Fruit fly (Drosophila melanogaster) whole organism, pupa: ENCODE results near the gene DAAM.

ENCODE experiments used
- CG12605 ChIP-seq: fragments of 200-800 bp; sonication (Bioruptor generic); IDR thresholded peaks from 2 replicates; pipeline ENCODE4 v1.3.6; 2022; ENCODE audit warnings: missing biosample characterization, missing genetic modification characterization
- CG15710 ChIP-seq: fragments of 200-800 bp; sonication (Bioruptor generic); optimal IDR thresholded peaks from 2 replicates; lab custom pipeline; 2018; ENCODE audit warnings: missing biosample characterization, mild to moderate bottlenecking, missing genetic modification characterization, moderate library complexity
- CG17806 ChIP-seq: fragments of 200-800 bp; sonication (Bioruptor generic); optimal IDR thresholded peaks from 2 replicates; lab custom pipeline; 2018; ENCODE audit warnings: missing biosample characterization, mild to moderate bottlenecking, missing genetic modification characterization, moderate library complexity
- CG32121 ChIP-seq: fragments of 200-800 bp; sonication (Bioruptor generic); IDR thresholded peaks from 2 replicates; pipeline ENCODE4 v1.3.6; 2022; ENCODE audit warnings: missing biosample characterization, missing genetic modification characterization
- CG8159 ChIP-seq: fragments of 200-800 bp; sonication (Bioruptor generic); optimal IDR thresholded peaks from 3 replicates; lab custom pipeline; 2018; ENCODE audit warnings: missing biosample characterization, mild to moderate bottlenecking, missing genetic modification characterization, moderate library complexity
- CG9948 ChIP-seq: fragments of 200-800 bp; sonication (Bioruptor generic); optimal IDR thresholded peaks from 2 replicates; lab custom pipeline; 2018; ENCODE audit warnings: missing biosample characterization, mild to moderate bottlenecking, missing genetic modification characterization, moderate library complexity
- EcR ChIP-seq: fragments of 200-800 bp; sonication (Bioruptor generic); optimal IDR thresholded peaks from 3 replicates; lab custom pipeline; 2019; ENCODE audit warnings: missing biosample characterization, missing genetic modification characterization, mild to moderate bottlenecking, moderate library complexity, missing genetic modification reagents
- Pif1A ChIP-seq: fragments of 200-800 bp; sonication (Bioruptor generic); optimal IDR thresholded peaks from 3 replicates; lab custom pipeline; 2016; ENCODE audit warnings: missing biosample characterization, missing genetic modification characterization
- Pif1B ChIP-seq: fragments of 200-800 bp; sonication (Bioruptor generic); optimal IDR thresholded peaks from 3 replicates; lab custom pipeline; 2016; ENCODE audit warnings: missing biosample characterization, missing genetic modification characterization
- Snoo ChIP-seq: fragments of 200-800 bp; sonication (Bioruptor generic); optimal IDR thresholded peaks from 3 replicates; lab custom pipeline; 2017; ENCODE audit warnings: missing biosample characterization, mild to moderate bottlenecking, missing genetic modification characterization, inconsistent platforms
- fd96Ca ChIP-seq: fragments of 200-800 bp; sonication (Bioruptor generic); IDR thresholded peaks from 3 replicates; pipeline ENCODE4 v1.3.6; 2022; ENCODE audit warnings: missing biosample characterization, missing genetic modification characterization

dm6 chrX:1349255-1349654, 27.1 kb upstream of the DAAM start, which contains the start of gene MTPAP:
- TF ChIP-seq CG8159 (tag; lab: Kevin White, UChicago) (no peak), CG17806 (tag; lab: Kevin White, UChicago) (no peak), EcR (no peak), CG9948 (no peak), CG32121 (no peak), Snoo (tag; lab: Kevin White, UChicago) (no peak), CG12605 (GFP tag; lab: Robert Waterston, UW) (no peak), CG15710 (tag; lab: Kevin White, UChicago) (no peak), fd96Ca (no peak), Pif1A (GFP tag; lab: Kevin White, UChicago) (no peak), Pif1B (GFP tag; lab: Kevin White, UChicago) (no peak)
